Worm (Caenorhabditis elegans) whole organism, late embryonic: ENCODE measurements around the gene ceh-20.
A peak's percentile ranks its signal among the peaks of the same experiment; 100 is the strongest.

Experiments used
- K09A11.1 ChIP-seq: sonication (generic microtip); optimal IDR thresholded peaks from 2 replicates; lab custom pipeline; 2017; ENCODE audit warnings: antibody characterized with exemption, mild to moderate bottlenecking, missing genetic modification characterization, missing compliant biosample characterization; ENCODE audit not compliant: insufficient read depth
- ahr-1 ChIP-seq: sonication (generic microtip); optimal IDR thresholded peaks from 2 replicates; lab custom pipeline; 2016; ENCODE audit warnings: missing genetic modification characterization, missing compliant biosample characterization
- ceh-18 ChIP-seq: sonication (generic microtip); optimal IDR thresholded peaks from 2 replicates; lab custom pipeline; 2016; ENCODE audit warnings: missing genetic modification characterization, missing compliant biosample characterization
- ceh-24 ChIP-seq: sonication (generic microtip); optimal IDR thresholded peaks from 2 replicates; lab custom pipeline; 2016; ENCODE audit warnings: mild to moderate bottlenecking, missing genetic modification characterization, missing compliant biosample characterization
- ceh-48 ChIP-seq: sonication (generic microtip); optimal IDR thresholded peaks from 2 replicates; lab custom pipeline; 2016; ENCODE audit warnings: missing genetic modification characterization, inconsistent platforms, missing compliant biosample characterization
- ceh-6 ChIP-seq: fragments of 200-800 bp; sonication (Bioruptor generic); optimal IDR thresholded peaks from 2 replicates; lab custom pipeline; 2018; ENCODE audit warnings: mild to moderate bottlenecking, missing genetic modification characterization, missing compliant biosample characterization
- elt-2 ChIP-seq: sonication (generic microtip); optimal IDR thresholded peaks from 2 replicates; lab custom pipeline; 2016; ENCODE audit warnings: missing genetic modification reagents, missing genetic modification characterization, missing compliant biosample characterization
- eyg-1 ChIP-seq: sonication (generic microtip); optimal IDR thresholded peaks from 2 replicates; lab custom pipeline; 2016; ENCODE audit warnings: missing genotype, missing genetic modification characterization, missing compliant biosample characterization
- fax-1 ChIP-seq: sonication (generic microtip); optimal IDR thresholded peaks from 2 replicates; lab custom pipeline; 2016; ENCODE audit warnings: missing genotype, missing genetic modification characterization, missing compliant biosample characterization
- fkh-10 ChIP-seq: fragments of 150-350 bp; optimal IDR thresholded peaks from 2 replicates; lab custom pipeline; 2014; ENCODE audit warnings: missing biosample characterization, missing genetic modification reagents, missing genetic modification characterization
- fkh-6 ChIP-seq: sonication (generic microtip); optimal IDR thresholded peaks from 2 replicates; lab custom pipeline; 2016; ENCODE audit warnings: missing genetic modification characterization, missing compliant biosample characterization
- gmeb-2 ChIP-seq: sonication (generic microtip); optimal IDR thresholded peaks from 2 replicates; lab custom pipeline; 2016; ENCODE audit warnings: missing genetic modification characterization, inconsistent platforms, missing compliant biosample characterization
- hlh-13 ChIP-seq: fragments of 200-800 bp; sonication (Bioruptor generic); optimal IDR thresholded peaks from 2 replicates; lab custom pipeline; 2018; ENCODE audit warnings: mild to moderate bottlenecking, missing genetic modification characterization, missing compliant biosample characterization
- hlh-30 ChIP-seq: sonication (generic microtip); optimal IDR thresholded peaks from 2 replicates; lab custom pipeline; 2017; ENCODE audit warnings: antibody characterized with exemption, missing genetic modification characterization, missing compliant biosample characterization; ENCODE audit not compliant: insufficient read depth
- hlh-8 ChIP-seq: sonication (generic microtip); optimal IDR thresholded peaks from 2 replicates; lab custom pipeline; 2016; ENCODE audit warnings: missing genotype, missing genetic modification characterization, missing compliant biosample characterization
- lim-6 ChIP-seq: sonication (generic microtip); optimal IDR thresholded peaks from 2 replicates; lab custom pipeline; 2016; ENCODE audit warnings: missing genetic modification characterization, missing compliant biosample characterization
- lin-11 ChIP-seq: fragments of 200-800 bp; sonication (Bioruptor generic); optimal IDR thresholded peaks from 2 replicates; lab custom pipeline; 2018; ENCODE audit warnings: mild to moderate bottlenecking, missing genetic modification characterization, missing compliant biosample characterization
- madf-2 ChIP-seq: sonication (generic microtip); optimal IDR thresholded peaks from 2 replicates; lab custom pipeline; 2017; ENCODE audit warnings: missing genetic modification characterization, missing compliant biosample characterization
- mec-3 ChIP-seq: sonication (generic microtip); optimal IDR thresholded peaks from 2 replicates; lab custom pipeline; 2016; ENCODE audit warnings: borderline replicate concordance, missing genetic modification characterization, missing compliant biosample characterization
- nfya-1 ChIP-seq: sonication (generic microtip); optimal IDR thresholded peaks from 2 replicates; lab custom pipeline; 2017; ENCODE audit warnings: missing genetic modification characterization, mild to moderate bottlenecking, missing compliant biosample characterization, antibody characterized with exemption, moderate library complexity
- nhr-232 ChIP-seq: sonication (generic microtip); optimal IDR thresholded peaks from 2 replicates; lab custom pipeline; 2016; ENCODE audit warnings: missing genetic modification characterization, missing compliant biosample characterization
- npax-4 ChIP-seq: sonication (generic microtip); optimal IDR thresholded peaks from 2 replicates; lab custom pipeline; 2016; ENCODE audit warnings: missing genetic modification characterization, missing compliant biosample characterization
- odd-2 ChIP-seq: sonication (generic microtip); optimal IDR thresholded peaks from 2 replicates; lab custom pipeline; 2017; ENCODE audit warnings: antibody characterized with exemption, mild to moderate bottlenecking, missing genetic modification characterization, missing compliant biosample characterization
- pax-1 ChIP-seq: fragments of 150-350 bp; optimal IDR thresholded peaks from 2 replicates; lab custom pipeline; 2014; ENCODE audit warnings: missing biosample characterization, missing genetic modification characterization
- pha-4 ChIP-seq: fragments of 150-350 bp; optimal IDR thresholded peaks from 2 replicates; lab custom pipeline; 2018; ENCODE audit warnings: missing biosample characterization, missing genetic modification reagents, missing genetic modification characterization
- pqm-1 ChIP-seq: sonication (generic microtip); optimal IDR thresholded peaks from 2 replicates; lab custom pipeline; 2016; ENCODE audit warnings: missing genetic modification characterization, missing compliant biosample characterization
- pros-1 ChIP-seq: fragments of 150-350 bp; optimal IDR thresholded peaks from 2 replicates; lab custom pipeline; 2014; ENCODE audit warnings: missing biosample characterization, missing genetic modification reagents, missing genetic modification characterization
- ref-2 ChIP-seq: sonication (generic microtip); optimal IDR thresholded peaks from 2 replicates; lab custom pipeline; 2016; ENCODE audit warnings: missing genetic modification characterization, missing compliant biosample characterization
- rnt-1 ChIP-seq: sonication (generic microtip); optimal IDR thresholded peaks from 2 replicates; lab custom pipeline; 2016; ENCODE audit warnings: missing genetic modification characterization, missing compliant biosample characterization
- sox-4 ChIP-seq: sonication (generic microtip); optimal IDR thresholded peaks from 2 replicates; lab custom pipeline; 2017; ENCODE audit warnings: mild to moderate bottlenecking, missing genetic modification characterization, inconsistent platforms, missing compliant biosample characterization
- tbx-2 ChIP-seq: sonication (generic microtip); optimal IDR thresholded peaks from 2 replicates; lab custom pipeline; 2016; ENCODE audit warnings: missing genetic modification characterization, missing compliant biosample characterization
- ttx-3 ChIP-seq: sonication (generic microtip); optimal IDR thresholded peaks from 2 replicates; lab custom pipeline; 2016; ENCODE audit warnings: missing genetic modification reagents, missing genetic modification characterization, missing compliant biosample characterization
- unc-3 ChIP-seq, 2 experiments: fragments of 200-800 bp in 1 of 2; sonication (Bioruptor generic) in 1 of 2; sonication (generic microtip) in 1 of 2; conservative IDR thresholded peaks in 1 of 2; optimal IDR thresholded peaks in 1 of 2; 2 replicates each; pipeline versions ENCODE4 v1.3.6 to Lab custom; 2016 to 2022; ENCODE audit warnings: missing compliant biosample characterization in 2 of 2, missing genetic modification characterization in 2 of 2, missing genetic modification reagents in 1 of 2
- unc-42 ChIP-seq: sonication (generic microtip); optimal IDR thresholded peaks from 2 replicates; lab custom pipeline; 2016; ENCODE audit warnings: missing genotype, missing genetic modification characterization, missing compliant biosample characterization
- unc-55 ChIP-seq: sonication (generic microtip); optimal IDR thresholded peaks from 2 replicates; lab custom pipeline; 2017; ENCODE audit warnings: missing biosample characterization, missing genetic modification reagents, missing genetic modification characterization
- zip-5 ChIP-seq: sonication (generic microtip); optimal IDR thresholded peaks from 2 replicates; lab custom pipeline; 2016; ENCODE audit warnings: missing genetic modification characterization, missing compliant biosample characterization
- ztf-16 ChIP-seq: sonication (generic microtip); optimal IDR thresholded peaks from 2 replicates; lab custom pipeline; 2017; ENCODE audit warnings: missing genetic modification characterization, missing compliant biosample characterization

ceh-20 gene

DNA sequence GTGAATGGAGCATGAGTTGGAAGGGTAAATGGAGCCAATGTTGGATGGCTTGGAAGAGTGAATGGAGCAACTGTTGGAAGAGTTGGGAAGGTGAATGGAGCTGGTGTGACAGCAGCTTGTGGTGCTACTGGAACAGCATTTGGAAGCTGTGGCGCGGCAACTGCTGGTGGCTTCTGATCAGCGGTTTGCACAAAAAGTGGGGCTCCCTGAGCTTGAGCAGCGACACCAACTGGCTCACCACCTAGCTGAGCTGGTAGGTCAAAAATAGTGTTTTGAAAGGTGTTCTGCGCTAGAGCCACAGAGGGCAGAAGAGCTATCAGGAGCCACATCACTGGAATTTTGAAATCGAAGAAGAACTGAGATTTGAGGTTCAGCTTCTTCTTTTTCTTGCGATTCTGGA is 34.4 kb upstream of the ceh-20 start:
- TF ChIP-seq sox-4 (tag; lab: Kevin White, UChicago) (no peak), ceh-24 (tag; lab: Kevin White, UChicago) (no peak), ahr-1 (tag; lab: Kevin White, UChicago) (no peak), npax-4 (tag; lab: Kevin White, UChicago) (no peak), unc-42 (tag; lab: Kevin White, UChicago) (no peak), ceh-48 (tag; lab: Kevin White, UChicago) (no peak), fax-1 (tag; lab: Kevin White, UChicago) (no peak), hlh-13 (GFP tag; lab: Kevin White, UChicago) (no peak), madf-2 (tag; lab: Kevin White, UChicago) (no peak), rnt-1 (tag; lab: Kevin White, UChicago) (no peak), eyg-1 (no peak), ceh-18 (no peak), elt-2 (tag; lab: Kevin White, UChicago) (no peak), unc-3 (GFP tag; conservative IDR thresholded peaks at IDR 0.05; lab: Robert Waterston, UW) (no peak), unc-3 (tag; optimal IDR thresholded peaks at IDR 0.05; lab: Kevin White, UChicago) (no peak)
- TF ChIP-seq, all 69 proteins: peak for 0

DNA sequence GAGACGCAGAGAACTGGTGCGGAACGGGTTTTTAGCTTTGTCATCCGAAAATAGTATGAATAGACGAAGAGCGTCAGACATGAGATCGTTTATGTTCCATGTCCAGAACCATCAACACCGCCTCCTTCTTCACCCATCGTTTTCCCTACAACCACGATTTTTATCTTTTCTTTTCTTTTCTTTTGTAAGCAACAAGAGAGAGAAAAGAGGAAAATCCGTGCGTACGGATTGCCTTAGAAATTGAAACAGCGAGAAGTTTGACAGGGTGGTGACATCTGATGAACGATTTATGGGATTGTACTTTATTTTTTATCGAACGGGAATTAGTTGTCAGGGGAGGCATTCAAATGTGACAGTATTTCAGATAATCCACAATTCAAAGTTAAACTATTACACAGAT is 33.9 kb upstream of the ceh-20 start, which contains the start of gene abu-13:
TSS of gene abu-13 (minus strand) at position 152 of the 400 bp plus-strand sequence.
- TF ChIP-seq ahr-1 (tag; lab: Kevin White, UChicago) (no peak), ref-2 (no peak), ceh-6 (GFP tag; lab: Kevin White, UChicago) (no peak), unc-55 (no peak), pros-1 (tag; lab: Kevin White, UChicago) (no peak), K09A11.1 (tag; lab: Kevin White, UChicago) (no peak), sox-4 (tag; lab: Kevin White, UChicago) (no peak), pha-4 (tag; lab: Kevin White, UChicago) (no peak), zip-5 (no peak), rnt-1 (tag; lab: Kevin White, UChicago) (no peak), madf-2 (tag; lab: Kevin White, UChicago) (no peak), fkh-6 (tag; lab: Kevin White, UChicago) (no peak), lim-6 (tag; lab: Kevin White, UChicago) (no peak), odd-2 (no peak), fkh-10 (GFP tag; lab: Kevin White, UChicago) (no peak), nhr-232 (tag; lab: Kevin White, UChicago) (no peak), pqm-1 (tag; lab: Kevin White, UChicago) (no peak), ceh-18 (no peak), gmeb-2 (tag; lab: Kevin White, UChicago) (no peak)

DNA sequence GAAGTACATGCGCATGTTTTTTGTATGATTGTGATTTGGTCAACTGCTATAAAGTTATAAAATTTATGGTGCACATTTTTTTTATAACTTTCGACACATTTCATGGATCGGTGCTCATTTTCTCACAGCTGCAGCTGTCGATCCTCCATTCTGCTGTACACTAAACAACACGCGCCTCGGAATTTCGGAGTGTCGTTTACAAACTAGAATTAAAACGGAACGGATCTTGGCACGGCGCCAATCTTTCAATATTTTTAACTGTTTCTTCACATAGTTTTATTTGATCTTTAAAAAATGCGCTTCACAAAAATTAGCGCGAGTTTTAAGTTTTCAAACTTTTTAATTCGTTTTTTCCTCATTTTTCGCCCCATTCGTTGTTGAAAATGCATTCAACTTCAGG is 33.3 kb upstream of the ceh-20 start, which contains the start of gene let-711:
TSS of gene let-711 (plus strand) at position 337 of the 400 bp plus-strand sequence.
- TF ChIP-seq unc-42 (tag; lab: Kevin White, UChicago) (no peak), lin-11 (no peak), hlh-8 (tag; lab: Kevin White, UChicago) (no peak), pqm-1 (tag; lab: Kevin White, UChicago) (no peak), elt-2 (tag; lab: Kevin White, UChicago) (no peak), ztf-16 (tag; lab: Kevin White, UChicago) (no peak), fkh-6 (tag; lab: Kevin White, UChicago) (no peak), odd-2 (no peak), ttx-3 (tag; lab: Kevin White, UChicago) (no peak), ceh-24 (tag; lab: Kevin White, UChicago) (no peak), K09A11.1 (tag; lab: Kevin White, UChicago) (no peak)

DNA sequence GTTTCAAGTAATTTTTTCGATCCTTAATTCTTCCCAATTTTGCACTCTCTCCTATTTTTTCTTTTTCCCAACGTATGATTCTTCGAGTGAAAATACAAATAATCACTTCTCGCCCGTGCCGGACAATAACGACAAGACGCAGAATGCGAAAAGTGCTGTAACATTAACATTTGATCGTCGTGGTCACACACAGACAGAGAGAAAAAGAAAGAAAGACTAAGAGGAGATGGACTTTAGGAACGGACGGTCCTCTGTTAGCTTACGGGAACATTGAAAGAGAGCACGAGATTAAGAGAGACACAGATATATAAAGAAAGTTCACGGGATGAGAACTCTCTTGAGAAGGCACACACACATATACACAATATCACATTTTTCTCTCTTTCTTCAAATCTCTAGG is 31.8 kb upstream of the ceh-20 start:
- TF ChIP-seq ztf-16 (tag; lab: Kevin White, UChicago) (no peak), unc-55 (peak; percentile 57), nfya-1 (tag; lab: Kevin White, UChicago) (peak; percentile 28), mec-3 (tag; lab: Kevin White, UChicago) (no peak), tbx-2 (tag; lab: Kevin White, UChicago) (peak; percentile 33), hlh-30 (tag; lab: Kevin White, UChicago) (peak; percentile 64), pax-1 (tag; lab: Kevin White, UChicago) (peak; percentile 31)
